Fruit fly (Drosophila melanogaster) whole organism, embryonic: Measurements from ENCODE around the gene vkg.

Experiments
- Ada2b ChIP-seq: fragments of 200-800 bp; sonication (Bioruptor generic); IDR thresholded peaks from 2 replicates; pipeline ENCODE4 v1.3.6; 2022; ENCODE audit warnings: missing biosample characterization, missing genetic modification characterization
- Atf-2 ChIP-seq: fragments of 200-800 bp; sonication (Bioruptor generic); optimal IDR thresholded peaks from 2 replicates; lab custom pipeline; 2016; ENCODE audit warnings: missing biosample characterization, missing genetic modification characterization
- Bteb2 ChIP-seq: fragments of 200-800 bp; sonication (Bioruptor generic); optimal IDR thresholded peaks from 2 replicates; lab custom pipeline; 2016; ENCODE audit warnings: missing biosample characterization, missing genetic modification characterization
- CG11093 ChIP-seq: fragments of 200-800 bp; sonication (Bioruptor generic); IDR thresholded peaks from 3 replicates; pipeline ENCODE4 v1.3.6; 2022; ENCODE audit warnings: missing biosample characterization, missing genetic modification characterization
- CG11247 ChIP-seq: fragments of 200-800 bp; sonication (Bioruptor generic); IDR thresholded peaks from 2 replicates; pipeline ENCODE4 v1.3.6; 2022; ENCODE audit warnings: missing biosample characterization, missing genetic modification characterization
- CG13424 ChIP-seq: fragments of 200-800 bp; sonication (Bioruptor generic); optimal IDR thresholded peaks from 2 replicates; lab custom pipeline; 2019; ENCODE audit warnings: missing biosample characterization, mild to moderate bottlenecking, missing genetic modification characterization, moderate library complexity
- CG14667 ChIP-seq: fragments of 200-800 bp; sonication (Bioruptor generic); IDR thresholded peaks from 2 replicates; pipeline ENCODE4 v1.3.6; 2022; ENCODE audit warnings: missing biosample characterization, missing genetic modification characterization
- CG14710 ChIP-seq: fragments of 200-800 bp; sonication (Bioruptor generic); optimal IDR thresholded peaks from 3 replicates; lab custom pipeline; 2019; ENCODE audit warnings: missing biosample characterization, mild to moderate bottlenecking, missing genetic modification characterization, moderate library complexity
- CG15269 ChIP-seq: fragments of 200-800 bp; sonication (Bioruptor generic); optimal IDR thresholded peaks from 2 replicates; lab custom pipeline; 2018; ENCODE audit warnings: missing biosample characterization, mild to moderate bottlenecking, missing genetic modification characterization, moderate library complexity
- CG17802 ChIP-seq: fragments of 200-800 bp; sonication (Bioruptor generic); optimal IDR thresholded peaks from 2 replicates; lab custom pipeline; 2018; ENCODE audit warnings: missing biosample characterization, mild to moderate bottlenecking, missing genetic modification characterization, moderate library complexity
- CG17829 ChIP-seq: fragments of 200-800 bp; optimal IDR thresholded peaks from 2 replicates; lab custom pipeline; 2019; ENCODE audit warnings: missing biosample characterization, mild to moderate bottlenecking, missing genetic modification characterization, moderate library complexity
- CG18011 ChIP-seq: fragments of 200-800 bp; sonication (Bioruptor generic); optimal IDR thresholded peaks from 2 replicates; lab custom pipeline; 2017; ENCODE audit warnings: missing biosample characterization, missing genetic modification characterization, mild to moderate bottlenecking, moderate library complexity, missing genotype
- CG2120 ChIP-seq: fragments of 200-800 bp; sonication (Bioruptor generic); optimal IDR thresholded peaks from 3 replicates; lab custom pipeline; 2016; ENCODE audit warnings: missing biosample characterization, missing genetic modification characterization
- CG3065 ChIP-seq: fragments of 200-800 bp; sonication (Bioruptor generic); optimal IDR thresholded peaks from 2 replicates; lab custom pipeline; 2016; ENCODE audit warnings: missing biosample characterization, missing genetic modification characterization
- CG32532 ChIP-seq: fragments of 200-800 bp; sonication (Bioruptor generic); IDR thresholded peaks from 2 replicates; pipeline ENCODE4 v1.3.6; 2022; ENCODE audit warnings: missing biosample characterization, missing genetic modification characterization
- CG33213 ChIP-seq: fragments of 200-800 bp; sonication (Bioruptor generic); optimal IDR thresholded peaks from 3 replicates; lab custom pipeline; 2016; ENCODE audit warnings: missing biosample characterization, missing genetic modification characterization
- CG4328 ChIP-seq: fragments of 200-800 bp; sonication (Bioruptor generic); optimal IDR thresholded peaks from 3 replicates; lab custom pipeline; 2017; ENCODE audit warnings: missing biosample characterization, missing genetic modification reagents, missing genetic modification characterization
- CG7928 ChIP-seq: fragments of 200-800 bp; sonication (Bioruptor generic); optimal IDR thresholded peaks from 2 replicates; lab custom pipeline; 2017; ENCODE audit warnings: missing biosample characterization, mild to moderate bottlenecking, missing genetic modification characterization
- CG7963 ChIP-seq: fragments of 200-800 bp; sonication (Bioruptor generic); IDR thresholded peaks from 3 replicates; pipeline ENCODE4 v1.3.6; 2022; ENCODE audit warnings: missing biosample characterization, missing genetic modification characterization; ENCODE audit not compliant: partially characterized antibody
- CTCF ChIP-seq: fragments of 200-800 bp; sonication (Bioruptor generic); optimal IDR thresholded peaks from 2 replicates; lab custom pipeline; 2017; ENCODE audit warnings: missing biosample characterization, mild to moderate bottlenecking, missing genetic modification characterization, moderate library complexity
- Fer1 ChIP-seq: fragments of 200-800 bp; sonication (Bioruptor generic); optimal IDR thresholded peaks from 2 replicates; lab custom pipeline; 2017; ENCODE audit warnings: missing biosample characterization, mild to moderate bottlenecking, missing genetic modification characterization
- H15 ChIP-seq: fragments of 200-800 bp; sonication (Bioruptor generic); IDR thresholded peaks from 3 replicates; pipeline ENCODE4 v1.3.6; 2022; ENCODE audit warnings: missing biosample characterization, missing genetic modification characterization
- HmgD ChIP-seq: fragments of 200-800 bp; sonication (Bioruptor generic); optimal IDR thresholded peaks from 3 replicates; lab custom pipeline; 2016; ENCODE audit warnings: missing biosample characterization, missing genetic modification characterization
- Lhr ChIP-seq: fragments of 200-800 bp; sonication (Bioruptor generic); optimal IDR thresholded peaks from 3 replicates; lab custom pipeline; 2017; ENCODE audit warnings: mild to moderate bottlenecking, missing biosample characterization, missing genetic modification reagents, missing genetic modification characterization
- NC2α ChIP-seq: fragments of 200-800 bp; sonication (Bioruptor generic); optimal IDR thresholded peaks from 2 replicates; lab custom pipeline; 2016; ENCODE audit warnings: missing biosample characterization, missing genetic modification characterization
- TFAM ChIP-seq: fragments of 200-800 bp; sonication (Bioruptor generic); optimal IDR thresholded peaks from 2 replicates; lab custom pipeline; 2017; ENCODE audit warnings: missing biosample characterization, missing genetic modification characterization, inconsistent platforms
- Trl ChIP-seq, 3 experiments: fragments of >200 bp in 2 of 3; fragments of 200-800 bp in 1 of 3; sonication (Bioruptor generic) in 1 of 3; optimal IDR thresholded peaks; 2 replicates in 1 of 3; 3 replicates in 2 of 3; lab custom pipeline; 2016 to 2017; ENCODE audit warnings: missing biosample characterization in 1 of 3, missing genetic modification characterization in 1 of 3
- ara ChIP-seq: fragments of 200-800 bp; sonication (Bioruptor generic); IDR thresholded peaks from 2 replicates; pipeline ENCODE4 v1.3.6; 2022; ENCODE audit warnings: missing biosample characterization, missing genetic modification characterization
- bbx ChIP-seq: fragments of 200-800 bp; sonication (Bioruptor generic); IDR thresholded peaks from 2 replicates; pipeline ENCODE4 v1.3.6; 2022; ENCODE audit warnings: missing biosample characterization, missing genetic modification characterization; ENCODE audit not compliant: partially characterized antibody
- bigmax ChIP-seq: fragments of 200-800 bp; sonication (Bioruptor generic); optimal IDR thresholded peaks from 2 replicates; lab custom pipeline; 2018; ENCODE audit warnings: missing biosample characterization, mild to moderate bottlenecking, missing genetic modification characterization
- chm ChIP-seq: fragments of 200-800 bp; sonication (Bioruptor generic); IDR thresholded peaks from 2 replicates; pipeline ENCODE4 v1.3.6; 2022; ENCODE audit warnings: missing biosample characterization, missing genetic modification characterization
- croc ChIP-seq: fragments of 200-800 bp; sonication (Bioruptor generic); conservative IDR thresholded peaks from 3 replicates; pipeline ENCODE4 v1.3.6; 2022; ENCODE audit warnings: missing biosample characterization, missing genetic modification characterization
- dati ChIP-seq: fragments of 200-800 bp; sonication (Bioruptor generic); IDR thresholded peaks from 2 replicates; pipeline ENCODE4 v1.3.6; 2022; ENCODE audit warnings: missing biosample characterization, missing genetic modification characterization
- fru ChIP-seq: fragments of >200 bp; optimal IDR thresholded peaks from 2 replicates; lab custom pipeline; 2017
- grau ChIP-seq: fragments of 200-800 bp; optimal IDR thresholded peaks from 3 replicates; lab custom pipeline; 2019; ENCODE audit warnings: missing biosample characterization, mild to moderate bottlenecking, missing genetic modification characterization, moderate library complexity
- hth ChIP-seq: fragments of >200 bp; optimal IDR thresholded peaks from 2 replicates; lab custom pipeline; 2017; ENCODE audit warnings: inconsistent platforms
- kay ChIP-seq: fragments of 200-800 bp; sonication (Bioruptor generic); optimal IDR thresholded peaks from 2 replicates; lab custom pipeline; 2016; ENCODE audit warnings: missing biosample characterization, missing genetic modification characterization
- klu ChIP-seq: fragments of 200-800 bp; sonication (Bioruptor generic); IDR thresholded peaks from 2 replicates; pipeline ENCODE4 v1.3.6; 2022; ENCODE audit warnings: missing biosample characterization, missing genetic modification characterization
- kni ChIP-seq: fragments of 200-800 bp; sonication (Bioruptor generic); optimal IDR thresholded peaks from 3 replicates; lab custom pipeline; 2017; ENCODE audit warnings: mild to moderate bottlenecking, missing biosample characterization, missing genetic modification reagents, missing genetic modification characterization
- luna ChIP-seq: fragments of 200-800 bp; sonication (Bioruptor generic); optimal IDR thresholded peaks from 2 replicates; lab custom pipeline; 2016; ENCODE audit warnings: missing biosample characterization, missing genetic modification characterization
- mld ChIP-seq: fragments of 200-800 bp; sonication (Bioruptor generic); IDR thresholded peaks from 3 replicates; pipeline ENCODE4 v1.3.6; 2022; ENCODE audit warnings: missing biosample characterization, missing genetic modification characterization; ENCODE audit not compliant: partially characterized antibody
- nom ChIP-seq: fragments of 200-800 bp; sonication (Bioruptor generic); optimal IDR thresholded peaks from 2 replicates; lab custom pipeline; 2017; ENCODE audit warnings: missing biosample characterization, missing genetic modification characterization, mild to moderate bottlenecking, moderate library complexity, missing genetic modification reagents
- onecut ChIP-seq: fragments of 200-800 bp; sonication (Bioruptor generic); IDR thresholded peaks from 2 replicates; pipeline ENCODE4 v1.3.6; 2022; ENCODE audit warnings: missing biosample characterization, missing genetic modification characterization
- pan ChIP-seq, 4 experiments: fragments of >200 bp in 3 of 4; fragments of 200-800 bp in 1 of 4; sonication (Bioruptor generic) in 1 of 4; optimal IDR thresholded peaks in 3 of 4; IDR thresholded peaks in 1 of 4; 2 replicates each; pipeline versions ENCODE4 v1.3.6 to Lab custom; 2017 to 2022; ENCODE audit warnings: missing biosample characterization in 2 of 4, missing genetic modification characterization in 2 of 4, mixed read lengths in 1 of 4
- pita ChIP-seq: fragments of 200-800 bp; sonication (Bioruptor generic); optimal IDR thresholded peaks from 2 replicates; lab custom pipeline; 2017; ENCODE audit warnings: missing biosample characterization, mild to moderate bottlenecking, missing genetic modification characterization
- pnt ChIP-seq: fragments of 200-800 bp; sonication (Bioruptor generic); optimal IDR thresholded peaks from 3 replicates; lab custom pipeline; 2016; ENCODE audit warnings: missing biosample characterization, missing genetic modification characterization
- repo ChIP-seq: fragments of 200-800 bp; sonication (Bioruptor generic); optimal IDR thresholded peaks from 2 replicates; lab custom pipeline; 2016; ENCODE audit warnings: missing biosample characterization, missing genetic modification characterization
- row ChIP-seq: fragments of 200-800 bp; sonication (Bioruptor generic); IDR thresholded peaks from 3 replicates; pipeline ENCODE4 v1.3.6; 2022; ENCODE audit warnings: missing biosample characterization, missing genetic modification characterization
- shn ChIP-seq: fragments of 200-800 bp; sonication (Bioruptor generic); optimal IDR thresholded peaks from 3 replicates; lab custom pipeline; 2016; ENCODE audit warnings: missing biosample characterization, missing genetic modification characterization
- stwl ChIP-seq: fragments of 200-800 bp; sonication (Bioruptor generic); optimal IDR thresholded peaks from 3 replicates; lab custom pipeline; 2018; ENCODE audit warnings: missing biosample characterization, mild to moderate bottlenecking, missing genetic modification characterization, moderate library complexity
- zfh1 ChIP-seq: fragments of 200-800 bp; sonication (Bioruptor generic); IDR thresholded peaks from 3 replicates; pipeline ENCODE4 v1.3.6; 2022; ENCODE audit warnings: missing biosample characterization, missing genetic modification characterization

vkg gene

dm6 chr2L:4976988-4977551, 50.9 kb downstream of the vkg start, which contains the start of the genes Gmd and CG3792 (continued):
- TF ChIP-seq CG7928 (GFP tag; lab: Kevin White, UChicago) = peak; percentile 72
- TF ChIP-seq CG17829 = peak; percentile 95
- TF ChIP-seq CG2120 (GFP tag; lab: Kevin White, UChicago) = peak; percentile 97
- TF ChIP-seq shn (GFP tag; lab: Kevin White, UChicago) = peak; percentile 92
- peak; percentile 86 for TF ChIP-seq luna
- TF ChIP-seq CG3065 (GFP tag; lab: Kevin White, UChicago) = peak; percentile 79
- peak; percentile 77 for TF ChIP-seq kni
- TF ChIP-seq zfh1 (GFP tag; lab: Robert Waterston, UW) = peak; percentile 96
- peak; percentile 81 for TF ChIP-seq bbx (GFP tag; lab: Robert Waterston, UW)
- TF ChIP-seq stwl (tag; lab: Kevin White, UChicago) = peak; percentile 96
- TF ChIP-seq NC2α (GFP tag; lab: Kevin White, UChicago) = peak; percentile 90
- no peak for TF ChIP-seq pita
- TF ChIP-seq CG32532 (GFP tag; lab: Robert Waterston, UW) = peak; percentile 97
- peak; percentile 86 for TF ChIP-seq repo (GFP tag; lab: Kevin White, UChicago)
- TF ChIP-seq Atf-2 (GFP tag; lab: Kevin White, UChicago) = peak; percentile 96
- peak; percentile 87 for TF ChIP-seq HmgD
- TF ChIP-seq CG17802 (tag; lab: Kevin White, UChicago) = peak; percentile 81
- TF ChIP-seq CG15269 = no peak
- peak; percentile 51 for TF ChIP-seq CTCF
- TF ChIP-seq CG14667 (GFP tag; lab: Robert Waterston, UW) = peak; percentile 93
- peak; percentile 89 for TF ChIP-seq onecut
- TF ChIP-seq Fer1 (GFP tag; lab: Kevin White, UChicago) = peak; percentile 96
- peak; percentile 86 for TF ChIP-seq CG33213 (GFP tag; lab: Kevin White, UChicago)
- peak; percentile 96 for TF ChIP-seq Ada2b (GFP tag; lab: Robert Waterston, UW)
- TF ChIP-seq CG14710 (tag; lab: Kevin White, UChicago) = peak; percentile 97
- TF ChIP-seq pnt (GFP tag; lab: Kevin White, UChicago) = peak; percentile 93
- TF ChIP-seq bigmax (GFP tag; lab: Kevin White, UChicago) = no peak
- TF ChIP-seq croc (GFP tag; lab: Robert Waterston, UW) = peak; percentile 94
- TF ChIP-seq row (GFP tag; lab: Robert Waterston, UW) = peak; percentile 99
- TF ChIP-seq chm (GFP tag; lab: Robert Waterston, UW) = peak; percentile 91
- TF ChIP-seq dati (GFP tag; lab: Robert Waterston, UW) = peak; percentile 84
- TF ChIP-seq pan (optimal IDR thresholded peaks at IDR 0.05; lab: Kevin White, UChicago) = no peak
- peak in 1 of 2 experiments; percentile 96 for TF ChIP-seq pan (GFP tag; optimal IDR thresholded peaks at IDR 0.05 in 1 of 2, IDR thresholded peaks at IDR 0.05 in 1 of 2)
- peak; percentile 84 for TF ChIP-seq CG18011 (GFP tag; lab: Kevin White, UChicago)
- peak; percentile 95 for TF ChIP-seq H15
- peak; percentile 95 for TF ChIP-seq klu (GFP tag; lab: Robert Waterston, UW)
- TF ChIP-seq fru (lab: Kevin White, UChicago) = no peak
- no peak for TF ChIP-seq Trl (optimal IDR thresholded peaks at IDR 0.05; lab: Kevin White, UChicago)
- TF ChIP-seq Trl (GFP tag; optimal IDR thresholded peaks at IDR 0.05; lab: Kevin White, UChicago) = peak; percentile 94
- TF ChIP-seq CG13424 = peak; percentile 88
- peak; percentile 96 for TF ChIP-seq kay (GFP tag; lab: Kevin White, UChicago)
- TF ChIP-seq nom = peak; percentile 91
- TF ChIP-seq ara (GFP tag; lab: Robert Waterston, UW) = peak; percentile 94
- peak; percentile 61; the same call in 1 of the 3 replicates for TF ChIP-seq mld (GFP tag; lab: Robert Waterston, UW)
- peak; percentile 95 for TF ChIP-seq CG4328 (GFP tag; lab: Kevin White, UChicago)
- peak; percentile 94 for TF ChIP-seq Bteb2 (GFP tag; lab: Kevin White, UChicago)
- peak; percentile 69 for TF ChIP-seq TFAM (GFP tag; lab: Kevin White, UChicago)
- no peak for TF ChIP-seq hth (lab: Kevin White, UChicago)
- peak; percentile 95 for TF ChIP-seq grau (tag; lab: Kevin White, UChicago)
- TF ChIP-seq CG7963 (GFP tag; lab: Robert Waterston, UW) = peak; percentile 76
- TF ChIP-seq CG11093 (GFP tag; lab: Robert Waterston, UW) = peak; percentile 94
- TF ChIP-seq CG11247 (GFP tag; lab: Robert Waterston, UW) = peak; percentile 96
- TF ChIP-seq Lhr (GFP tag; lab: Kevin White, UChicago) = peak; percentile 81
